In the genomic region with DNA sequence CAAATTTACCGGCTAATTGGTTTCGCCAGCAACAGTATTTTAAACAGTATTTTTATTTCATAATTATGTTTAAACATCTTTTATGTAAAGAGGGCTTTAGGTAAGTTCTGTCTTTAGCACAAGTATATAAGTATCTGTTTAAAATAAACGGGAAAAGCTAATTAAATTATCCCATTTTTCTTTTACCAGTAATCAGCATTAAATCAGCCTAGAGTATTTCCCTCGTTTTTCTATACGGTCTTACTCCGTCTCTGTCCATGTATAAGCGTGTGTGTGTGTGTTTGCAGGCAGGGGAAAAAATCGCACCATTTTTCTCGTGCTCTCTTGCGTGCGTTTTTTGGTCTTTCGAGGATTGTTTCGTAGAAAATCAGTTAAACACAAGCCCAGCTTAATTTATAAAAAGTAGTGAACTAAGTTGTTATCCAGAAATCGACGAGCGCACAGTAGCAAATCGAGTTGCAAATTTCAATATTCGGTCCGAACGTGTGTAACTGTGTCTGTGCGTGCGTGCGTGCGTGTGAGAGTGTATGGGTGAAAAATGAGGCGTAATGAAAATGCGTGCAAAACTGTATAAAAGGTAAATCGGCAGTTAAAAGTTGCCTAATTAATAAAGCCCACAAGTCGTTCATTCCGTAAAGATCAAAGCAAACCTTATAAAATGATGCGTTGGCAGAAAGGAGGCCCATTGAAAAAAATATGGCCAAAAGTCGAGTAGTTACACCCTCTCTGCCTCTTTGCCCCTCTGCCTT, we compare ENCODE assay signal across 1 fruit fly cellular context.
TF ChIP-seq lines count a peak whose summit lies in the region.

No protein-coding gene starts in this region.

TF ChIP-seq in whole organism, embryonic, 481 proteins besides CTCF, POLR2A, EP300 and RAD21 (continued from another document):
- TF ChIP-seq chm (GFP tag; IDR thresholded peaks at IDR 0.05; lab: Robert Waterston, UW) (peak; percentile 14; the same call in 1 of the 2 replicates), Opbp (GFP tag; IDR thresholded peaks at IDR 0.05; lab: Robert Waterston, UW; ENCODE audit: partially characterized antibody) (0 out of 3 replicates have a peak, but pooled peaks have one; percentile 25), CG10543 (GFP tag; optimal IDR thresholded peaks at IDR 0.05; lab: Kevin White, UChicago) (peak; percentile 14), gfzf (GFP tag; optimal IDR thresholded peaks at IDR 0.05; lab: Kevin White, UChicago) (peak; percentile 61), psq (GFP tag; optimal IDR thresholded peaks at IDR 0.05; lab: Kevin White, UChicago) (no peak), sob (GFP tag; IDR thresholded peaks at IDR 0.05; lab: Robert Waterston, UW) (no peak), mam (GFP tag; optimal IDR thresholded peaks at IDR 0.05; lab: Kevin White, UChicago) (no peak), CG6654 (GFP tag; optimal IDR thresholded peaks at IDR 0.05; lab: Kevin White, UChicago) (peak; percentile 73), cg (GFP tag; optimal IDR thresholded peaks at IDR 0.05; lab: Kevin White, UChicago) (peak; percentile 95), CG12659 (GFP tag; optimal IDR thresholded peaks at IDR 0.05; lab: Kevin White, UChicago) (peak; percentile 10), CG4404 (GFP tag; IDR thresholded peaks at IDR 0.05; lab: Robert Waterston, UW) (no peak), CG15696 (tag; optimal IDR thresholded peaks at IDR 0.05; lab: Kevin White, UChicago) (no peak), CG6813 (GFP tag; optimal IDR thresholded peaks at IDR 0.05; lab: Kevin White, UChicago) (no peak), grau (tag; optimal IDR thresholded peaks at IDR 0.05; lab: Kevin White, UChicago) (no peak)
